Fruit fly (Drosophila melanogaster) whole organism, embryonic: ENCODE data around the gene Nazo.

Experiments
- Atf6 ChIP-seq: fragments of 200-800 bp; sonication (Bioruptor generic); IDR thresholded peaks from 2 replicates; pipeline ENCODE4 v1.3.6; 2022; ENCODE audit warnings: missing biosample characterization, missing genetic modification characterization
- Bgb ChIP-seq: fragments of 200-800 bp; sonication (Bioruptor generic); IDR thresholded peaks from 2 replicates; pipeline ENCODE4 v1.3.6; 2022; ENCODE audit warnings: missing biosample characterization, missing genetic modification characterization; ENCODE audit not compliant: partially characterized antibody
- CG10147 ChIP-seq: fragments of 200-800 bp; sonication (Bioruptor generic); optimal IDR thresholded peaks from 2 replicates; lab custom pipeline; 2019; ENCODE audit warnings: missing biosample characterization, mild to moderate bottlenecking, missing genetic modification characterization, moderate library complexity
- CG1024 ChIP-seq: fragments of 200-800 bp; sonication (Bioruptor generic); IDR thresholded peaks from 2 replicates; pipeline ENCODE4 v1.3.6; 2022; ENCODE audit warnings: missing biosample characterization, missing genetic modification characterization
- CG10366 ChIP-seq: fragments of 200-800 bp; sonication (Bioruptor generic); IDR thresholded peaks from 2 replicates; pipeline ENCODE4 v1.3.6; 2022; ENCODE audit warnings: missing biosample characterization, missing genetic modification characterization
- CG11398 ChIP-seq: fragments of 200-800 bp; sonication (Bioruptor generic); optimal IDR thresholded peaks from 2 replicates; lab custom pipeline; 2016; ENCODE audit warnings: missing biosample characterization, missing genetic modification characterization
- CG11723 ChIP-seq: fragments of 200-800 bp; sonication (Bioruptor generic); optimal IDR thresholded peaks from 2 replicates; lab custom pipeline; 2017; ENCODE audit warnings: missing biosample characterization, mild to moderate bottlenecking, missing genetic modification characterization
- CG12104 ChIP-seq: fragments of 200-800 bp; sonication (Bioruptor generic); optimal IDR thresholded peaks from 3 replicates; lab custom pipeline; 2016; ENCODE audit warnings: missing biosample characterization, missing genetic modification characterization
- CG12155 ChIP-seq: fragments of 200-800 bp; sonication (Bioruptor generic); optimal IDR thresholded peaks from 3 replicates; lab custom pipeline; 2016; ENCODE audit warnings: missing biosample characterization, missing genetic modification characterization
- CG12744 ChIP-seq: fragments of 200-800 bp; sonication (Bioruptor generic); optimal IDR thresholded peaks from 2 replicates; lab custom pipeline; 2016; ENCODE audit warnings: missing biosample characterization, missing genetic modification characterization
- CG14965 ChIP-seq: fragments of 200-800 bp; sonication (Bioruptor generic); optimal IDR thresholded peaks from 2 replicates; lab custom pipeline; 2016; ENCODE audit warnings: missing biosample characterization, missing genetic modification characterization, borderline replicate concordance
- CG17328 ChIP-seq: fragments of 200-800 bp; sonication (Bioruptor generic); IDR thresholded peaks from 2 replicates; pipeline ENCODE4 v1.3.6; 2022; ENCODE audit warnings: missing biosample characterization, missing genetic modification characterization
- CG18599 ChIP-seq: fragments of 200-800 bp; sonication (Bioruptor generic); optimal IDR thresholded peaks from 3 replicates; lab custom pipeline; 2017; ENCODE audit warnings: missing biosample characterization, missing genetic modification characterization, mild to moderate bottlenecking, moderate library complexity, missing genetic modification reagents
- CG2116 ChIP-seq: fragments of 200-800 bp; sonication (Bioruptor generic); optimal IDR thresholded peaks from 3 replicates; lab custom pipeline; 2018; ENCODE audit warnings: missing biosample characterization, mild to moderate bottlenecking, missing genetic modification characterization
- CG30020 ChIP-seq: fragments of 200-800 bp; optimal IDR thresholded peaks from 2 replicates; lab custom pipeline; 2019; ENCODE audit warnings: missing biosample characterization, mild to moderate bottlenecking, missing genetic modification characterization, moderate library complexity
- CG3163 ChIP-seq: fragments of 200-800 bp; sonication (Bioruptor generic); optimal IDR thresholded peaks from 3 replicates; lab custom pipeline; 2016; ENCODE audit warnings: missing biosample characterization, missing genetic modification characterization
- CG34422 ChIP-seq: fragments of 200-800 bp; sonication (Bioruptor generic); IDR thresholded peaks from 3 replicates; pipeline ENCODE4 v1.3.6; 2022; ENCODE audit warnings: missing biosample characterization, missing genetic modification characterization
- CG4328 ChIP-seq: fragments of 200-800 bp; sonication (Bioruptor generic); optimal IDR thresholded peaks from 3 replicates; lab custom pipeline; 2017; ENCODE audit warnings: missing biosample characterization, missing genetic modification reagents, missing genetic modification characterization
- CG7963 ChIP-seq: fragments of 200-800 bp; sonication (Bioruptor generic); IDR thresholded peaks from 3 replicates; pipeline ENCODE4 v1.3.6; 2022; ENCODE audit warnings: missing biosample characterization, missing genetic modification characterization; ENCODE audit not compliant: partially characterized antibody
- CG8281 ChIP-seq: fragments of 200-800 bp; sonication (Bioruptor generic); optimal IDR thresholded peaks from 2 replicates; lab custom pipeline; 2018; ENCODE audit warnings: missing biosample characterization, mild to moderate bottlenecking, missing genetic modification characterization, moderate library complexity
- CG8478 ChIP-seq: fragments of >200 bp; optimal IDR thresholded peaks from 2 replicates; lab custom pipeline; 2018
- CG9215 ChIP-seq: fragments of 200-800 bp; sonication (Bioruptor generic); IDR thresholded peaks from 2 replicates; pipeline ENCODE4 v1.3.6; 2022; ENCODE audit warnings: missing biosample characterization, missing genetic modification characterization
- CoRest ChIP-seq: fragments of 200-800 bp; sonication (Bioruptor generic); optimal IDR thresholded peaks from 3 replicates; lab custom pipeline; 2018; ENCODE audit warnings: missing biosample characterization, mild to moderate bottlenecking, missing genetic modification characterization, moderate library complexity
- Dll ChIP-seq: fragments of 200-800 bp; sonication (Bioruptor generic); IDR thresholded peaks from 4 replicates; pipeline ENCODE4 v1.3.6; 2022; ENCODE audit warnings: missing biosample characterization, missing genetic modification characterization; ENCODE audit not compliant: partially characterized antibody
- Fer3 ChIP-seq: fragments of 200-800 bp; sonication (Bioruptor generic); optimal IDR thresholded peaks from 2 replicates; lab custom pipeline; 2018; ENCODE audit warnings: missing biosample characterization, mild to moderate bottlenecking, missing genetic modification characterization, moderate library complexity
- Hand ChIP-seq: fragments of 200-800 bp; sonication (Bioruptor generic); optimal IDR thresholded peaks from 2 replicates; lab custom pipeline; 2017; ENCODE audit warnings: mild to moderate bottlenecking, missing biosample characterization, missing genetic modification reagents, missing genetic modification characterization
- Hr51 ChIP-seq, 2 experiments: fragments of 200-800 bp; sonication (Bioruptor generic); optimal IDR thresholded peaks; 2 replicates in 1 of 2; 3 replicates in 1 of 2; lab custom pipeline; 2016 to 2018; ENCODE audit warnings: missing biosample characterization in 2 of 2, missing genetic modification characterization in 2 of 2, mild to moderate bottlenecking in 1 of 2, moderate library complexity in 1 of 2
- Hr78 ChIP-seq, 2 experiments: fragments of 200-800 bp in 1 of 2; fragments of >200 bp in 1 of 2; sonication (Bioruptor generic) in 1 of 2; optimal IDR thresholded peaks; 2 replicates each; lab custom pipeline; 2017 to 2019; ENCODE audit warnings: missing biosample characterization in 2 of 2, missing genetic modification characterization in 2 of 2, mild to moderate bottlenecking in 1 of 2, moderate library complexity in 1 of 2
- Lhr ChIP-seq: fragments of 200-800 bp; sonication (Bioruptor generic); optimal IDR thresholded peaks from 3 replicates; lab custom pipeline; 2017; ENCODE audit warnings: mild to moderate bottlenecking, missing biosample characterization, missing genetic modification reagents, missing genetic modification characterization
- MBD-R2 ChIP-seq: fragments of 200-800 bp; sonication (Bioruptor generic); IDR thresholded peaks from 2 replicates; pipeline ENCODE4 v1.3.6; 2022; ENCODE audit warnings: missing biosample characterization, missing genetic modification characterization
- Mrtf ChIP-seq: fragments of 200-800 bp; sonication (Bioruptor generic); IDR thresholded peaks from 3 replicates; pipeline ENCODE4 v1.3.6; 2022; ENCODE audit warnings: missing biosample characterization, missing genetic modification characterization
- ac ChIP-seq: fragments of 200-800 bp; sonication (Bioruptor generic); optimal IDR thresholded peaks from 3 replicates; lab custom pipeline; 2017; ENCODE audit warnings: missing biosample characterization, mild to moderate bottlenecking, missing genetic modification characterization
- ase ChIP-seq: fragments of 200-800 bp; sonication (Bioruptor generic); IDR thresholded peaks from 3 replicates; pipeline ENCODE4 v1.3.6; 2022; ENCODE audit warnings: missing biosample characterization, missing genetic modification characterization
- crp ChIP-seq, 2 experiments: fragments of 200-800 bp; sonication (Bioruptor generic); optimal IDR thresholded peaks; 2 replicates in 1 of 2; 3 replicates in 1 of 2; lab custom pipeline; 2017; ENCODE audit warnings: missing biosample characterization in 2 of 2, missing genetic modification characterization in 2 of 2, mild to moderate bottlenecking in 1 of 2, moderate library complexity in 1 of 2
- dmrt99B ChIP-seq: fragments of 200-800 bp; sonication (Bioruptor generic); optimal IDR thresholded peaks from 2 replicates; lab custom pipeline; 2018; ENCODE audit warnings: missing biosample characterization, mild to moderate bottlenecking, missing genetic modification characterization, moderate library complexity
- dysf ChIP-seq: fragments of 200-800 bp; sonication (Bioruptor generic); IDR thresholded peaks from 3 replicates; pipeline ENCODE4 v1.3.6; 2022; ENCODE audit warnings: missing biosample characterization, missing genetic modification characterization
- fd64A ChIP-seq: fragments of 200-800 bp; sonication (Bioruptor generic); optimal IDR thresholded peaks from 3 replicates; lab custom pipeline; 2018; ENCODE audit warnings: missing biosample characterization, mild to moderate bottlenecking, missing genetic modification characterization
- fd96Cb ChIP-seq: fragments of 200-800 bp; sonication (Bioruptor generic); optimal IDR thresholded peaks from 2 replicates; lab custom pipeline; 2018; ENCODE audit warnings: missing biosample characterization, mild to moderate bottlenecking, missing genetic modification characterization, moderate library complexity
- grau ChIP-seq: fragments of 200-800 bp; optimal IDR thresholded peaks from 3 replicates; lab custom pipeline; 2019; ENCODE audit warnings: missing biosample characterization, mild to moderate bottlenecking, missing genetic modification characterization, moderate library complexity
- ham ChIP-seq: fragments of 200-800 bp; sonication (Bioruptor generic); IDR thresholded peaks from 2 replicates; pipeline ENCODE4 v1.3.6; 2022; ENCODE audit warnings: missing biosample characterization, missing genetic modification characterization
- klu ChIP-seq: fragments of 200-800 bp; sonication (Bioruptor generic); IDR thresholded peaks from 2 replicates; pipeline ENCODE4 v1.3.6; 2022; ENCODE audit warnings: missing biosample characterization, missing genetic modification characterization
- lov ChIP-seq, 2 experiments: fragments of 200-800 bp in 1 of 2; fragments of >200 bp in 1 of 2; sonication (Bioruptor generic) in 1 of 2; IDR thresholded peaks in 1 of 2; optimal IDR thresholded peaks in 1 of 2; 2 replicates in 1 of 2; 3 replicates in 1 of 2; pipeline versions ENCODE4 v1.3.6 to Lab custom; 2017 to 2022; ENCODE audit warnings: missing biosample characterization in 1 of 2, missing genetic modification characterization in 1 of 2
- nerfin-2 ChIP-seq: fragments of 200-800 bp; sonication (Bioruptor generic); IDR thresholded peaks from 2 replicates; pipeline ENCODE4 v1.3.6; 2022; ENCODE audit warnings: missing biosample characterization, missing genetic modification characterization; ENCODE audit not compliant: partially characterized antibody
- phol ChIP-seq: fragments of 200-800 bp; sonication (Bioruptor generic); optimal IDR thresholded peaks from 3 replicates; lab custom pipeline; 2018; ENCODE audit warnings: missing biosample characterization, mild to moderate bottlenecking, missing genetic modification characterization, moderate library complexity
- pzg ChIP-seq: fragments of 200-800 bp; sonication (Bioruptor generic); optimal IDR thresholded peaks from 3 replicates; lab custom pipeline; 2018; ENCODE audit warnings: missing biosample characterization, mild to moderate bottlenecking, missing genetic modification characterization, moderate library complexity
- row ChIP-seq: fragments of 200-800 bp; sonication (Bioruptor generic); IDR thresholded peaks from 3 replicates; pipeline ENCODE4 v1.3.6; 2022; ENCODE audit warnings: missing biosample characterization, missing genetic modification characterization
- sqz ChIP-seq: fragments of 200-800 bp; sonication (Bioruptor generic); optimal IDR thresholded peaks from 3 replicates; lab custom pipeline; 2018; ENCODE audit warnings: missing biosample characterization, mild to moderate bottlenecking, missing genetic modification characterization
- sug ChIP-seq: fragments of 200-800 bp; optimal IDR thresholded peaks from 2 replicates; lab custom pipeline; 2019; ENCODE audit warnings: missing biosample characterization, mild to moderate bottlenecking, missing genetic modification characterization, moderate library complexity

Gene Nazo

dm6 chr3R:8240302-8240682, 47.4 kb upstream of the Nazo start, which contains the start of gene Ada2b (continued):
- TF ChIP-seq CG1024 (GFP tag; lab: Robert Waterston, UW) (no peak), klu (GFP tag; lab: Robert Waterston, UW) (no peak), fd96Cb (tag; lab: Kevin White, UChicago) (no peak), Dll (GFP tag; lab: Robert Waterston, UW) (0 out of 4 replicates have a peak, but pooled peaks have one; percentile 37), Hr78 (GFP tag; optimal IDR thresholded peaks at IDR 0.05; lab: Kevin White, UChicago) (no peak), CG12104 (GFP tag; lab: Kevin White, UChicago) (no peak), Fer3 (no peak), row (GFP tag; lab: Robert Waterston, UW) (peak; percentile 64), Atf6 (GFP tag; lab: Robert Waterston, UW) (0 out of 2 replicates have a peak, but pooled peaks have one; percentile 6), CG12744 (GFP tag; lab: Kevin White, UChicago) (no peak), CG18599 (GFP tag; lab: Kevin White, UChicago) (no peak), CG34422 (GFP tag; lab: Robert Waterston, UW) (peak; percentile 49; the same call in 2 of the 3 replicates), lov (optimal IDR thresholded peaks at IDR 0.05; lab: Kevin White, UChicago) (no peak), lov (GFP tag; IDR thresholded peaks at IDR 0.05; lab: Robert Waterston, UW) (0 out of 3 replicates have a peak, but pooled peaks have one; percentile 2), CG7963 (GFP tag; lab: Robert Waterston, UW) (0 out of 3 replicates have a peak, but pooled peaks have one; percentile 23), pzg (peak; percentile 73), nerfin-2 (GFP tag; lab: Robert Waterston, UW) (peak; percentile 31; the same call in 1 of the 2 replicates), CG2116 (no peak), sqz (GFP tag; lab: Kevin White, UChicago) (no peak), MBD-R2 (GFP tag; lab: Robert Waterston, UW) (peak; percentile 48; the same call in 1 of the 2 replicates)

- TF ChIP-seq phol (tag; lab: Kevin White, UChicago) (peak; percentile 73), Mrtf (GFP tag; lab: Robert Waterston, UW) (no peak), Hand (GFP tag; lab: Kevin White, UChicago) (peak; percentile 41), CG10147 (peak; percentile 62), CG12744 (GFP tag; lab: Kevin White, UChicago) (peak; percentile 36), CG8281 (tag; lab: Kevin White, UChicago) (peak; percentile 55), Bgb (GFP tag; lab: Robert Waterston, UW) (peak; percentile 93), CG11398 (no peak), CG4328 (GFP tag; lab: Kevin White, UChicago) (peak; percentile 7), ac (GFP tag; lab: Kevin White, UChicago) (no peak), CG17328 (GFP tag; lab: Robert Waterston, UW) (peak; percentile 58; the same call in 1 of the 2 replicates), CG10366 (GFP tag; lab: Robert Waterston, UW) (peak; percentile 39; the same call in 1 of the 2 replicates), Lhr (GFP tag; lab: Kevin White, UChicago) (peak; percentile 56), CG14965 (no peak), dmrt99B (tag; lab: Kevin White, UChicago) (no peak), CG11723 (GFP tag; lab: Kevin White, UChicago) (peak; percentile 55), grau (tag; lab: Kevin White, UChicago) (peak; percentile 71), CG3163 (GFP tag; lab: Kevin White, UChicago) (no peak), CG9215 (GFP tag; lab: Robert Waterston, UW) (0 out of 2 replicates have a peak, but pooled peaks have one; percentile 20), ham (no peak), CG12155 (GFP tag; lab: Kevin White, UChicago) (peak; percentile 74), CoRest (tag; lab: Kevin White, UChicago) (peak; percentile 80), ase (no peak), crp (GFP tag; optimal IDR thresholded peaks at IDR 0.05; lab: Kevin White, UChicago) (peak in 1 of 2 experiments; percentile 38), Hr51 (GFP tag; optimal IDR thresholded peaks at IDR 0.05; lab: Kevin White, UChicago) (peak; percentile 67 to 80), dysf (GFP tag; lab: Robert Waterston, UW) (peak; percentile 53; the same call in 2 of the 3 replicates), fd64A (no peak), sug (tag; lab: Kevin White, UChicago) (peak; percentile 72), CG30020 (tag; lab: Kevin White, UChicago) (peak; percentile 69), CG8478 (lab: Kevin White, UChicago) (no peak)
Measured at dm6 chr3R:8243720-8244119, 44.0 kb upstream of the Nazo start, which contains the start of the genes CG9636, CG18749 and CG33722. Gene CG9636 (minus strand): TSS chr3R:8243792. Gene CG18749 (plus strand): TSS chr3R:8244055. Gene CG33722 (plus strand): TSS chr3R:8244055.
